Fruit fly (Drosophila melanogaster): ENCODE results near the gene comm2.

comm2 gene

dm6 chr3L:15675111-15675510, 24.5 kb downstream of the comm2 start (continued):
- TF ChIP-seq Hr51 (GFP tag; optimal IDR thresholded peaks at IDR 0.05): peak in 1 of 2 experiments; percentile 6
- peak; percentile 28; the same call in 1 of the 3 replicates for TF ChIP-seq dysf (GFP tag; IDR thresholded peaks at IDR 0.05)
- peak; percentile 77 for TF ChIP-seq gsb-n (tag; optimal IDR thresholded peaks at IDR 0.05)
- TF ChIP-seq CG6791 (GFP tag; IDR thresholded peaks at IDR 0.05; ENCODE audit: partially characterized antibody): no peak
- TF ChIP-seq CG10565 (GFP tag; optimal IDR thresholded peaks at IDR 0.05): no peak
- 0 out of 3 replicates have a peak, but pooled peaks have one; percentile 44 for TF ChIP-seq CG11695 (GFP tag; IDR thresholded peaks at IDR 0.05)
- TF ChIP-seq Asciz (GFP tag; optimal IDR thresholded peaks at IDR 0.05): peak; percentile 42
- TF ChIP-seq CG7357 (GFP tag; IDR thresholded peaks at IDR 0.05): peak; percentile 36; the same call in 1 of the 3 replicates
- TF ChIP-seq Atf3 (GFP tag; optimal IDR thresholded peaks at IDR 0.05): peak; percentile 78
- peak; percentile 92 for TF ChIP-seq CG2712 (tag; optimal IDR thresholded peaks at IDR 0.05)
- peak; percentile 78 for TF ChIP-seq pum (GFP tag; optimal IDR thresholded peaks at IDR 0.05)
- TF ChIP-seq tx (GFP tag; optimal IDR thresholded peaks at IDR 0.05): peak; percentile 9
- peak; percentile 80 for TF ChIP-seq ac (GFP tag; optimal IDR thresholded peaks at IDR 0.05)
- peak; percentile 68 for TF ChIP-seq CG12236 (GFP tag; optimal IDR thresholded peaks at IDR 0.05)
- peak; percentile 54; the same call in 1 of the 3 replicates for TF ChIP-seq H15 (GFP tag; IDR thresholded peaks at IDR 0.05)
- peak; percentile 51 for TF ChIP-seq CG18476 (GFP tag; optimal IDR thresholded peaks at IDR 0.05)
- TF ChIP-seq cato (GFP tag; optimal IDR thresholded peaks at IDR 0.05; ENCODE audit: borderline replicate concordance): peak; percentile 27
- TF ChIP-seq CG8359 (GFP tag; optimal IDR thresholded peaks at IDR 0.05; ENCODE audit: borderline replicate concordance): peak; percentile 59
- no peak for TF ChIP-seq HLH4C (GFP tag; IDR thresholded peaks at IDR 0.05; ENCODE audit: partially characterized antibody)
- TF ChIP-seq knrl (GFP tag; IDR thresholded peaks at IDR 0.05; ENCODE audit: partially characterized antibody): no peak
- peak; percentile 81 for TF ChIP-seq CG10267 (tag; optimal IDR thresholded peaks at IDR 0.05)
- peak; percentile 56 for TF ChIP-seq fd64A (GFP tag; optimal IDR thresholded peaks at IDR 0.05)
- peak in 1 of 3 experiments; percentile 89 for TF ChIP-seq lola (GFP tag; optimal IDR thresholded peaks at IDR 0.05)
- peak; percentile 32; the same call in 1 of the 2 replicates for TF ChIP-seq CG10366 (GFP tag; IDR thresholded peaks at IDR 0.05)
- peak; percentile 30 for TF ChIP-seq CHES-1-like (GFP tag; optimal IDR thresholded peaks at IDR 0.05)
- no peak for TF ChIP-seq CG6765 (GFP tag; optimal IDR thresholded peaks at IDR 0.05)
- TF ChIP-seq CG12104 (GFP tag; optimal IDR thresholded peaks at IDR 0.05): no peak
- peak; percentile 95 for TF ChIP-seq dmrt11E (tag; optimal IDR thresholded peaks at IDR 0.05)
- no peak for TF ChIP-seq sr (GFP tag; IDR thresholded peaks at IDR 0.05)
- TF ChIP-seq MESR4 (GFP tag; optimal IDR thresholded peaks at IDR 0.05): no peak
- no peak for TF ChIP-seq ken (GFP tag; IDR thresholded peaks at IDR 0.05)
- TF ChIP-seq Antp (GFP tag; optimal IDR thresholded peaks at IDR 0.05): peak; percentile 40
- peak; percentile 25; the same call in 1 of the 3 replicates for TF ChIP-seq ase (GFP tag; IDR thresholded peaks at IDR 0.05)
- TF ChIP-seq CG12155 (GFP tag; optimal IDR thresholded peaks at IDR 0.05): peak; percentile 29
- no peak for TF ChIP-seq vfl (GFP tag; optimal IDR thresholded peaks at IDR 0.05)
- no peak for TF ChIP-seq CG31388 (GFP tag; optimal IDR thresholded peaks at IDR 0.05)
- TF ChIP-seq Fer2 (tag; optimal IDR thresholded peaks at IDR 0.05): no peak
- TF ChIP-seq CG9437 (GFP tag; optimal IDR thresholded peaks at IDR 0.05): peak; percentile 7
- TF ChIP-seq CG8765 (GFP tag; IDR thresholded peaks at IDR 0.05): peak; percentile 65; the same call in 1 of the 2 replicates
- peak; percentile 90 for TF ChIP-seq phol (tag; optimal IDR thresholded peaks at IDR 0.05)
- peak; percentile 17 for TF ChIP-seq CG8281 (tag; optimal IDR thresholded peaks at IDR 0.05)
- TF ChIP-seq ci (GFP tag; IDR thresholded peaks at IDR 0.05): peak; percentile 62; the same call in 2 of the 3 replicates
- TF ChIP-seq pho (GFP tag; optimal IDR thresholded peaks at IDR 0.05): no peak
- peak; percentile 29 for TF ChIP-seq CG7271 (tag; optimal IDR thresholded peaks at IDR 0.05)
- peak; percentile 15 for TF ChIP-seq Deaf1 (tag; optimal IDR thresholded peaks at IDR 0.05)
- peak; percentile 70 for TF ChIP-seq grau (tag; optimal IDR thresholded peaks at IDR 0.05)
- peak; percentile 52 for TF ChIP-seq Six4 (GFP tag; optimal IDR thresholded peaks at IDR 0.05)
- TF ChIP-seq D19A (tag; optimal IDR thresholded peaks at IDR 0.05): peak; percentile 79
- no peak for TF ChIP-seq Atf6 (GFP tag; IDR thresholded peaks at IDR 0.05)
